Fruit fly (Drosophila melanogaster): ENCODE measurements around the gene eag.

Gene eag

DNA sequence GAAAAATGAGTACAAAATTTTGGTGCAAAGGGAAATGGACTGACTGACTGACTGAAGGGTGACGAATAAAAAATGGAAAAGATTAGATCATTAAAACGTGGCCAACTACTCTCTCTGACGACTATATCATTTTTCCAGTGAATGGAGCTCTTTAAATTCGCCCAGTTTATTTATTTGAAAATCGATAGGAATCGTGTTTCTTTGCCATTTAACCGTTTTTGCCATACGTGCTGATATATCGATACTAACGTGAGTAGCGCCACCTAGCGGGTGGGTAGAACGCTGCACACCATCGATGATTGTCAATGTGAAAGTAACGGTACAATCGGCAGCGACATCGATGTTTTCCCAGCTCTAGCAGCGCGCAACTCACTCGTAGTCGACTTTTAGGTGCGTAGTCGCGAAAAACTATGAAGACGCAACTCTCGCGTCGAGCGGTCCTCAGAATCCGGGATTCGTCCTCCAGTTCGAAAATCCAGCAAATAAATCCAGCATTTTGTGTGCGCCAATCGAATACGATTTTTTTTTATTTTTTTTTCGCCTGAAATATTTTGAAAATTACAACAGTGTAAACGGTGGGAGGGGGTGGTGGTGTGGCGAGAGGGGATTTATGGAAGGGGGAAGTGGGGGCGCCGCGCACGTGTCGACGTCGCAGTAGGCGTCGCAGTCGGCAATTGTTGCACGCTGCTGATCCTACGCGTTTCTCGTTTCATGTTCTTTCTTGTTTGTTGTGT is at the start of gene eag, which contains the start of gene CG9030:
Gene eag, plus strand, starts transcription at position 428 of the 734 bp plus-strand sequence.
Gene CG9030, minus strand, starts transcription at position 51 of the 734 bp plus-strand sequence.
- TF ChIP-seq ovo (GFP tag; optimal IDR thresholded peaks at IDR 0.05): peak; percentile 64
- TF ChIP-seq CG1620 (GFP tag; optimal IDR thresholded peaks at IDR 0.05): no peak
- no peak for TF ChIP-seq Mnt (GFP tag; optimal IDR thresholded peaks at IDR 0.05)
- TF ChIP-seq CG33017 (tag; optimal IDR thresholded peaks at IDR 0.05): no peak
- no peak for TF ChIP-seq Clk (GFP tag; optimal IDR thresholded peaks at IDR 0.05)

DNA sequence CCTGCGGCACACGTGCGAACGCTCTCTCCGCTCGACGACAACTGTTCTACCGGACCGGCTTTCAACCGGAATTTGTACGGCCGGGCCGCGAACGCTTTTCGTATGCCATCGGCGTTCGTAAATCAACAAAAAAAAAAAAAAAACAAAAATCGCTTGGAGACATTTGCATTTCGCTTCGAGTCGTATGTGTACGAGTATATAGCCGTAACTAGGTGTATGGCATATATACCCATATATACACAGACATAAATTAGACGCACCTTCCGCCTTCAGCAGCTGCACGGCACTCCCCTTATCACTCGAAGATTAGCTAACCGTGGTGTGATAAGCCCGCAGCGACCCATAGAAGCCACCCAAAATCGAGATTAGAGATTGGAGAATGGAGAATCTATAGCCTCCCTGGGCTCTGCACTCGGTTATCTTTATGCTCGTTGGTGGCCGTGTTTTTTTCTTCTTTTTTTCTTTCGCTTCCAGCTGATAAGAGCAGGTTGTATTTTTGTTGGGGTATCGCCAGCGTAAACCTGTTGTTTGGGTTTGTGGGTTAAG is 49.7 kb upstream of the eag start, which contains the start of gene CG9512:
Gene CG9512, minus strand, starts transcription at position 51 of the 546 bp plus-strand sequence.
- TF ChIP-seq ovo (GFP tag; optimal IDR thresholded peaks at IDR 0.05) (peak; percentile 11), Hr96 (GFP tag; optimal IDR thresholded peaks at IDR 0.05) (peak; percentile 25), Clk (GFP tag; optimal IDR thresholded peaks at IDR 0.05) (no peak), Mnt (GFP tag; optimal IDR thresholded peaks at IDR 0.05) (peak; percentile 1), toe (GFP tag; optimal IDR thresholded peaks at IDR 0.05) (no peak), CG12768 (GFP tag; optimal IDR thresholded peaks at IDR 0.05) (no peak), kay (GFP tag; ENCODE audit: borderline replicate concordance) (peak; percentile 1)

DNA sequence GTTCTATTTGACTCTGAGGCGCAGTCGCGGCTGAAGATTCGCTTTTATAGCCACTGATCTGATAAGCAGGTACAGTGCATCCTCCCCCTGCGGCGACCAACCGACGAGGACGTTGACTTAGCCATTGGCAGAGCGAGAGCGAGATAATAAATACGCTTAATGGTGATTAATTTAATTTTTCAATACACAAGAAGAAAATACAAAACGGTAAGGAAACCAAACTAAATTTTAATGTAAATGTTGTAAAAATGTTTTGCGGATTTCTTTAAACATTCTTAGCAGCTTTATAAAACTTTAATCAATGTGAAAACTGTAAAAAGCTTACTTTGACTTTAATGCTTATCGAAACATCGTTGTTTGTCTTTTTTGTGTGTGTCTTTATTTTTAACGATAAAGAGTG is 46.2 kb upstream of the eag start:
- TF ChIP-seq CG14711 (tag; optimal IDR thresholded peaks at IDR 0.05) (peak; percentile 15), Mnt (GFP tag; optimal IDR thresholded peaks at IDR 0.05) (peak; percentile 1), CG5204 (GFP tag; optimal IDR thresholded peaks at IDR 0.05) (peak; percentile 21), cnc (optimal IDR thresholded peaks at IDR 0.05) (no peak), Hr96 (GFP tag; optimal IDR thresholded peaks at IDR 0.05) (no peak), CG7101 (tag; optimal IDR thresholded peaks at IDR 0.05) (peak; percentile 56), CG7045 (GFP tag; optimal IDR thresholded peaks at IDR 0.05) (no peak), toe (GFP tag; optimal IDR thresholded peaks at IDR 0.05) (no peak), kay (GFP tag; ENCODE audit: borderline replicate concordance) (peak; percentile 5), CG33017 (tag; optimal IDR thresholded peaks at IDR 0.05) (peak; percentile 47)

DNA sequence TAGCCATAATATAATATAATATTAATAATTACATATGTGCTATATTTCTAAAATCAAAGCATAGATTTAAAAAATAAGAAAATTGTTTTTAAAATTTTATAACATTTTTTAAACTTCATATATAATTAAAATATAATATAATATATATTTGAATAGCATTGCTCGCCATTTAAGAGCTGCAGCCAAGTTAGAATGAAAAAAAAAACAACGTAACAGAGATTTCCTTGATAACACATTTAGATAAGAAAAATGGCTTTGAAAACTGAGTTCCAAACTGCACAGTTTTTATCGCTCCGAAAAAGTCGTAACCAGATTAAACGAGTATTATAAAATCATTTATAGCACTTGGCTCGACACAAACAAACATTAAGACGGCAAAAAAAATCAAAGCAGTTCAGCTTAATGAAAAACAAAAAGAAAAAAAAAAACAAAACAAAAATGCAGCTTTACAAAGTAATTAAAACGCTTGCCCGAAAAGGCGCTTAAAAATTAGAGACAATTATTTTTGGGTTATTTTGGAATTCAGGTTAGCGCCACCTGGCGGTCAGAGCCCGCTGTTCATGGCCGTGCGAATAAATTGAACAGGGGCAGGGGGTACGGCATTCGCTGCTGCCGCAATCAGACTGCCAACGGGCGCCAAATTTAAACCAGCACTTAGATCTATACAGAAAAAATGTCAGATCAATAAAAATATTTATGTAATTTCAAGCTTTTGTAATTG is 45.5 kb upstream of the eag start, which contains the start of gene fiz:
Gene fiz, minus strand, starts transcription at position 51 of the 721 bp plus-strand sequence.
- no peak for TF ChIP-seq cnc (optimal IDR thresholded peaks at IDR 0.05)
- TF ChIP-seq CG1620 (GFP tag; optimal IDR thresholded peaks at IDR 0.05): no peak
- TF ChIP-seq tj (GFP tag; optimal IDR thresholded peaks at IDR 0.05): no peak
- no peak for TF ChIP-seq CG7045 (GFP tag; optimal IDR thresholded peaks at IDR 0.05)
- no peak for TF ChIP-seq CG5204 (GFP tag; optimal IDR thresholded peaks at IDR 0.05)
- no peak for TF ChIP-seq ovo (GFP tag; optimal IDR thresholded peaks at IDR 0.05)
- no peak for TF ChIP-seq CG14711 (tag; optimal IDR thresholded peaks at IDR 0.05)
- TF ChIP-seq kay (GFP tag; ENCODE audit: borderline replicate concordance): no peak
- no peak for TF ChIP-seq CG11617 (GFP tag; optimal IDR thresholded peaks at IDR 0.05)
- TF ChIP-seq Hr96 (GFP tag; optimal IDR thresholded peaks at IDR 0.05): no peak
- TF ChIP-seq CG33017 (tag; optimal IDR thresholded peaks at IDR 0.05): no peak
- no peak for TF ChIP-seq Crg-1 (GFP tag; optimal IDR thresholded peaks at IDR 0.05)
- TF ChIP-seq toe (GFP tag; optimal IDR thresholded peaks at IDR 0.05): no peak

DNA sequence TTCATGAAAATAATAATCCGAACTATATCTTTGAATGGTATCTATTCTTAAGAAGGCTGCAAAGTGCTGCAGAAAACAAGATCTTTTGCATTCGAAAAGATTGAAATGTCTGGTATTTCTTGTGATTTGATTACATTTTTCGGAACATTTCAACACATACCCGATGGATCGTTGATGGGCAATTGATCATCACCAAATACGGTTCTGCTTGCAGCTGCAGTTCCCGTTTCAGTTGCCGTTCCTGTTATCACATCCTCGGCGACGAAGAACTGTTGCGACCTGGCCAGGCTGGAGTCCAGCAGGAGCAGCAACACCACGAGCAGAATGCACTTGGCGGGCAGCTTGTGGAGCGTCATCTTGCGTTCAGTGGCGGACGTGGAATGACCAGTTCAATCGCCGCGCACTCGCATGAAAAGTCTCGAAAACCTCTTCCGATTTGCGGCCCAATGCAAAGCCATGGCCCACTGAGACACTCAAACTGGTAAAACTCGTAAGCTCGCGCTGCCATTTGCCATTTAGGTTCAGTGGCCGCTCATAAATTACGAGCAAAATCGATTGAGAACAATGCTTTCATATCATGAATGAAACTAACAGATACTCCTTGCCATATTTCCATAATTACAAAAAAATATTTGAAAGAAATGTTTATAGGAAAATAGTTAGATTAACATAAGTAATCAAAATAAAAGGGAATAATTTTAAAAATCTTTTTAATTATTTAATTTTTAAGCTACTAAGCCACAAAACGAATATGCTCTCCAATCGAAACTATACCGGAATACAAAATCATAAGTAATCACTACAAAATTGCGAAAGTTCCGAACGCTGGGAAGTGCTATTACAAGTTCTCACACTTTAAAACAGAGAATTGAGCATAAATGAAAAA is 44.6 kb upstream of the eag start, which contains the start of gene CG14406:
Gene CG14406, minus strand, starts transcription at position 382 of the 886 bp plus-strand sequence.
- TF ChIP-seq toe (GFP tag; optimal IDR thresholded peaks at IDR 0.05) (no peak), Crg-1 (GFP tag; optimal IDR thresholded peaks at IDR 0.05) (no peak), pad (GFP tag; optimal IDR thresholded peaks at IDR 0.05) (no peak), CG7045 (GFP tag; optimal IDR thresholded peaks at IDR 0.05) (no peak), ovo (GFP tag; optimal IDR thresholded peaks at IDR 0.05) (no peak), cic (GFP tag; optimal IDR thresholded peaks at IDR 0.05) (no peak), bab1 (GFP tag; optimal IDR thresholded peaks at IDR 0.05) (no peak), Mnt (GFP tag; optimal IDR thresholded peaks at IDR 0.05) (no peak), CG33017 (tag; optimal IDR thresholded peaks at IDR 0.05) (no peak), CG7101 (tag; optimal IDR thresholded peaks at IDR 0.05) (no peak), Hr96 (GFP tag; optimal IDR thresholded peaks at IDR 0.05) (no peak), cnc (optimal IDR thresholded peaks at IDR 0.05) (no peak), CG1620 (GFP tag; optimal IDR thresholded peaks at IDR 0.05) (no peak), CG5204 (GFP tag; optimal IDR thresholded peaks at IDR 0.05) (no peak), CG11617 (GFP tag; optimal IDR thresholded peaks at IDR 0.05) (no peak), CG14711 (tag; optimal IDR thresholded peaks at IDR 0.05) (no peak), tj (GFP tag; optimal IDR thresholded peaks at IDR 0.05) (no peak), CG12768 (GFP tag; optimal IDR thresholded peaks at IDR 0.05) (no peak), kay (GFP tag; ENCODE audit: borderline replicate concordance) (no peak), Clk (GFP tag; optimal IDR thresholded peaks at IDR 0.05) (no peak)
